Worm (Caenorhabditis elegans) whole organism, L4/young adult: ENCODE data around the gene srb-12.

Experiments used
- W03F9.2 ChIP-seq: fragments of 150-350 bp; optimal IDR thresholded peaks from 2 replicates; lab custom pipeline; 2014; ENCODE audit warnings: missing biosample characterization, missing genetic modification characterization
- dao-5 ChIP-seq: sonication (generic microtip); optimal IDR thresholded peaks from 2 replicates; lab custom pipeline; 2016; ENCODE audit warnings: missing genotype, missing genetic modification characterization, moderate library complexity, missing compliant biosample characterization
- him-1 ChIP-seq: sonication (generic microtip); optimal IDR thresholded peaks from 2 replicates; lab custom pipeline; 2016; ENCODE audit warnings: missing genotype, missing genetic modification reagents, missing genetic modification characterization, missing compliant biosample characterization

DNA sequence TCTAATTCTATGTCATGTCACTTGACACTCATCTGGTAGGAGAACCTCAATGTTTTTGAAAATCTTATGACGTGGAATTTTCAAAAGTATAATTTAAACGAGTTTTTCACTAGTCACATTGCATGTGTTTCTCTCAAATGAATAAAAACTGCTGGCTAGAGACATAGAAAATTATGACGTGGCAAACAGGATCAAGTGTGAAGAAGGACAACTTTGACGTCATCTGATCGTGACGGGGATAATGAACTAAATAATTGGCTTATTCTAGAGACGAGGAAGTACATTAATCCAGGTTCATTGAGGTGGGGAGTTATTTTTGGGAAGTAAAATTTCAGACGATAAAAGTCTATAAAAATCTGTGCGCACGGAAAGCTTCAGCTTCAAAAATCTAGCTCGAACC lies 28.8 kb upstream of the srb-12 start:
- no peak for TF ChIP-seq him-1
- TF ChIP-seq dao-5 (tag; lab: Kevin White, UChicago): no peak
- TF ChIP-seq W03F9.2 (tag; lab: Kevin White, UChicago): no peak
